Fruit fly (Drosophila melanogaster) whole organism: Measurements from ENCODE around the gene pim.

Source experiments
- CG8478 ChIP-seq: fragments of >200 bp; optimal IDR thresholded peaks from 2 replicates; lab custom pipeline; 2018; ENCODE audit warnings: inconsistent platforms
- Dll ChIP-seq: fragments of >200 bp; optimal IDR thresholded peaks from 2 replicates; lab custom pipeline; 2017
- EcR ChIP-seq, 2 experiments: fragments of >200 bp; optimal IDR thresholded peaks; 2 replicates each; lab custom pipeline; 2017; ENCODE audit warnings: missing biosample characterization in 2 of 2, missing genetic modification characterization in 2 of 2, missing genetic modification reagents in 2 of 2
- pan ChIP-seq: fragments of >200 bp; optimal IDR thresholded peaks from 2 replicates; lab custom pipeline; 2017
- psq ChIP-seq: fragments of >200 bp; optimal IDR thresholded peaks from 2 replicates; lab custom pipeline; 2017
- usp ChIP-seq: fragments of >200 bp; optimal IDR thresholded peaks from 2 replicates; lab custom pipeline; 2017; ENCODE audit warnings: missing biosample characterization, missing genetic modification characterization, mixed read lengths

DNA sequence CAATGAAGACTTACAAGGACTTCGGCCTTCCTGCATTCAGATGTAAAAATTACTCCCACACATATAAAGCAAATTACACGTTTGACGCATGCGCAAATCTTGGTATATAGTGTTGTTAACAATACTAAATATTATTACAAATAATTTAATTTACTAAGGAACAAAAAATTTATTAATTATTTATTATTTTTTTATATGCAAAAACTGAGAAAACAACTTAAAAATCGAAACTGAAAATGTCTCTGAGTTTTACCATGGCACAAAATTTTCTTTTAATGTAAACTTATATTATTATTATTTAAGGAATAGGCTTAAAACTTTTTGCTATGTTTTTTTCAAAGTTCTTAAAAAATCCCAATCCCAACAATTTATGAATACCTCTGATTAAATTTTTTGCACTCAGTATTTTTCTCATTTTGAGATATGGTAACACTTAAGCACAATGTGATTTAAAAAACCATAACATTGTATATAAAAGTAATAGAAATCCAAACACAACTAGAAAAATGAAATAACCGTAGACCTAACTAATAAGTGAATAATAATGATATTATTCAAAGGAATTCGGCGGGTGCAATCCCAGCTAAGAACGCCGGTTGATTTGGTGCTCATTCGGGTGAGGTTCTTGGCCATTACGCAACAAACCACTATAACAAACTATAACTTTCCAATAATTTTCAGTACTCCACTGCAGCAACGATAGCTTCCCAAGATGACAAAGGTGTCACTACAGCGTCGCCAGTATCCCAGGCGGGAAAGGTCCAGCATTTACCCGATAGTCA, 31.5 kb upstream of the pim start, which contains the start of the genes Schip1 and Cox10:
- TF ChIP-seq psq = no peak
- no peak for TF ChIP-seq pan (lab: Kevin White, UChicago)
- TF ChIP-seq EcR (GFP tag; optimal IDR thresholded peaks at IDR 0.05; lab: Kevin White, UChicago) = no peak
- TF ChIP-seq Dll (lab: Kevin White, UChicago) = no peak
- no peak for TF ChIP-seq CG8478
- no peak for TF ChIP-seq usp
